Fruit fly (Drosophila melanogaster) ovary, adult (tissue): ENCODE results near the gene CG34135.

Source experiments
- CG17801 ChIP-seq: fragments of 200-800 bp; optimal IDR thresholded peaks from 2 replicates; lab custom pipeline; 2019; ENCODE audit warnings: missing biosample characterization, mild to moderate bottlenecking, missing genetic modification characterization, moderate library complexity; ENCODE audit not compliant: partially characterized antibody

CG34135 gene

dm6 chr3R:8801126-8801762 is 33.3 kb upstream of the CG34135 start, which contains the start of the genes Pif1A, Pif1B and CCT7:
Gene Pif1A (minus strand): TSS chr3R:8801176.
Gene Pif1B (minus strand): TSS chr3R:8801176.
Gene CCT7 (plus strand): TSS chr3R:8801564.
- no peak for TF ChIP-seq CG17801 (GFP tag; lab: Kevin White, UChicago)

dm6 chr3R:8799866-8800265 is 31.9 kb upstream of the CG34135 start:
- no peak for TF ChIP-seq CG17801 (GFP tag; lab: Kevin White, UChicago)

- TF ChIP-seq CG17801 (GFP tag; lab: Kevin White, UChicago) = no peak
Observed at dm6 chr3R:8798332-8798731, 30.3 kb upstream of the CG34135 start.

dm6 chr3R:8794384-8794783 is 26.4 kb upstream of the CG34135 start, which contains the start of gene Ir85a:
Gene Ir85a (plus strand): TSS chr3R:8794684.
- no peak for TF ChIP-seq CG17801 (GFP tag; lab: Kevin White, UChicago)

dm6 chr3R:8793726-8794125 is 25.7 kb upstream of the CG34135 start:
- TF ChIP-seq CG17801 (GFP tag; lab: Kevin White, UChicago) = no peak

dm6 chr3R:8792463-8793175 is 24.6 kb upstream of the CG34135 start:
- no peak for TF ChIP-seq CG17801 (GFP tag; lab: Kevin White, UChicago)

dm6 chr3R:8788722-8789400 is 20.9 kb upstream of the CG34135 start:
- TF ChIP-seq CG17801 (GFP tag; lab: Kevin White, UChicago) = no peak

- no peak for TF ChIP-seq CG17801 (GFP tag; lab: Kevin White, UChicago)
Observed at dm6 chr3R:8787538-8788282, 19.7 kb upstream of the CG34135 start.

dm6 chr3R:8785451-8785850 is 17.5 kb upstream of the CG34135 start:
- no peak for TF ChIP-seq CG17801 (GFP tag; lab: Kevin White, UChicago)

dm6 chr3R:8784788-8785187 is 16.8 kb upstream of the CG34135 start:
- TF ChIP-seq CG17801 (GFP tag; lab: Kevin White, UChicago) = no peak

- TF ChIP-seq CG17801 (GFP tag; lab: Kevin White, UChicago) = no peak
Observed at dm6 chr3R:8780689-8781088, 12.7 kb upstream of the CG34135 start, which contains the start of gene CG33189. Gene CG33189 (minus strand): TSS chr3R:8780789.

dm6 chr3R:8779823-8780222 is 11.8 kb upstream of the CG34135 start, which contains the start of gene CG33191:
Gene CG33191 (minus strand): TSS chr3R:8779923.
- no peak for TF ChIP-seq CG17801 (GFP tag; lab: Kevin White, UChicago)

dm6 chr3R:8773135-8773534 is 5.1 kb upstream of the CG34135 start, which contains the start of gene CG34301:
Gene CG34301 (plus strand): TSS chr3R:8773435.
- no peak for TF ChIP-seq CG17801 (GFP tag; lab: Kevin White, UChicago)

- no peak for TF ChIP-seq CG17801 (GFP tag; lab: Kevin White, UChicago)
Observed at dm6 chr3R:8772591-8772990, 4.6 kb upstream of the CG34135 start, which contains the start of gene CG13318. Gene CG13318 (minus strand): TSS chr3R:8772691.
